Fruit fly (Drosophila melanogaster) ovary, adult (tissue): ENCODE data around the gene cal1.

ENCODE experiments used
- CG17801 ChIP-seq: fragments of 200-800 bp; optimal IDR thresholded peaks from 2 replicates; lab custom pipeline; 2019; ENCODE audit warnings: missing biosample characterization, mild to moderate bottlenecking, missing genetic modification characterization, moderate library complexity; ENCODE audit not compliant: partially characterized antibody

The cal1 gene

DNA sequence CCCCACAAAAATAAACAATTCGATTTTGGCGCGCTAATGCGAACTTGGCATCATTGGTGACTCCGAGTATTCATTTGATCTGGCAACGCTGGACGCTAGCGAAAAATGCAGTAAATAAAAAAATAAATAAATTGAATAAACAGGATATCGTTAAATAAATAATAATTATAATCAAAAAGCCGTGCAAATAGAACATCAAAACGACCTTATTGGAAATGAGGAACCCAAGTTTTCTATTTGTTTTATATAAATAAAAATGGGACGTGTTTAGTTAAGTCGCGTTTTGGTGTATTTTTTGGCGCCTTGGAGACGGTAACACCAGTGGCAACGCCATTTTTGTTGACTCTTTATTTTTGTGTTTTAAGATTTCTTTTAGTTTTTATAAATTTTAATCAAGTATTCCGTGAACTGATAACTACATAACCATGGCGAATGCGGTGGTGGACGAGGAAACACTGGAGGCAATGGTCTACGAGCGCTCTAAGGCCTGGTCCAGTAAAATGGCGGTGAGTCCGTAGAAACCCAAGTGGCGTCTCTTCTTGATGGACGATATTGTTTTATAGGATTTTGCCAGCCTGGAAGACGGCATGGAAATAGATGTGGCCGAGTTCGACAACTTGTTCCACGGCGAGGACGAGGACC is at the start of gene cal1:
Gene cal1 (plus strand): TSS at position 304 of the 642 bp plus-strand sequence.
- TF ChIP-seq CG17801, result no peak

DNA sequence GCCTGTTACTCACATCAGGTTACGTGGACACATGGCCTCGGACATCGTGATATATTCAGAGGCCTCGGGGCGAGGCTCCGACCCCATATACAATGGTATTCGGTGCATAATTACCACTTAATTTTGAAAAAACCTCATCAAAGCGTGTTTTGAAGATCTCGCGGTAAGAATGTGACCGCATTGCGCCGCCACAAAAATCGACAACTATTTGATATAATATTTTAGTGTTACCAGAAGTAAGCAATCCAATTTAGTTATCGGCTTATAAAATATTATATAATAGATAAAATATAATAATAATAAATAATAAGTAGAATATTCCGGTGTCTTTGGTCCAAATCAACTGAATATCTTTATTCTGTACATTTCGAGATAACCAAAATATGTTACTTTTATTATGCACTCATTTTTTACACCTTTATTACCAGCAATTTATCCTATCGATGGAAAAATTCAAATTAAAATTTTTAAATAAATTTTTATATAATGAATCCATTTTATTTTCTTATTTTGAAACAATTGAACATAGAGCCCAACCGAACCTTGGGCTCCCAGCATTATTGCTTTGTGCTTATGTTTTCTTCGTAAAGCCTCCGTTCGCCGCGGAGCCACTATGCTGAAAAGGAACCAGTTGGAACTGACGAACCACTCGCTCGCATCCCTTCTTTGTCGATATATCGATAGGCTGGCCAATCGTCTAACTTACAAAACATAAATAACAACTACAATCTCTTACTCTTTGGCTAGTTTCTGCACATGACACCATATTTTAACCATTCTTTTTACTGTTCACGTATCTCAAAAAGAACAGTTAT is 47.9 kb upstream of the cal1 start, which contains the start of the genes CG18213 and Trm7-32:
Gene CG18213 (minus strand): TSS at position 211 of the 815 bp plus-strand sequence.
Gene Trm7-32 (plus strand): TSS at position 690 of the 815 bp plus-strand sequence.
- no peak for TF ChIP-seq CG17801

DNA sequence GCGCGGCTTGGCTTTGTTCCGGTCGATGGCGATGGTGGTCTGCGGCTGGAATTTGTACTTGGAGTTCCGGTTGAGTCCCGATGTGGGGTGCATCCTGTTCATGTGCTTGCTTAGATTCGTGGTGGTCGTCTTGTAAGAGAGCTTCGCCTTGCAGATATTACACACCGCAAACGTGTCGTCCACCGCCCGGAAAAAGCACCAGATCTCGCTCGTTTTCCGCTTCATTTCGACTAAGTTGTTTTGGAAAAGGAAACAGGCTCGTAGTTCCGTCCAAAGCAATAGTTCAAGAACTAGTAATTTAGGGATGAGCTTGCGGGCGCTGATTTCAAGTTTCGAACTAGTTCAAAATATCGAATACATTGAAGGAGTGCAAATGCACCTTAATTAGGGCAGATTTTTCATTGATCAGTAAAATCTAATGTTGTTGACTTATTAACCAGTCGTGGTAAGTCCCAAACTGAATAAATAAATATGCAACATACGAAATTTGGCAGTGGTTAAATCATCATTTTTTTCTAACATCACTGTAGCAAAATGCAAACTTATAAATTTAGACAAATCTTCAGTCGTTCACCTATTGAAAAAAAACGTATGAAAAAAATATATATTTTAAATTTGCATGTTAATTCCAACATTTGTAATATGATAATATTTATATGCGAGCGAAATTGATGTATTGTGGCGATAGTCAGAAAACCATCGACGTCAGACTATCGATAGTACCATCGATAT is 45.1 kb upstream of the cal1 start, which contains the start of the genes bdwf and Patr-1:
Gene bdwf (minus strand): TSS at position 299 of the 732 bp plus-strand sequence.
Gene Patr-1 (plus strand): TSS at position 727 of the 732 bp plus-strand sequence.
- no peak for TF ChIP-seq CG17801

DNA sequence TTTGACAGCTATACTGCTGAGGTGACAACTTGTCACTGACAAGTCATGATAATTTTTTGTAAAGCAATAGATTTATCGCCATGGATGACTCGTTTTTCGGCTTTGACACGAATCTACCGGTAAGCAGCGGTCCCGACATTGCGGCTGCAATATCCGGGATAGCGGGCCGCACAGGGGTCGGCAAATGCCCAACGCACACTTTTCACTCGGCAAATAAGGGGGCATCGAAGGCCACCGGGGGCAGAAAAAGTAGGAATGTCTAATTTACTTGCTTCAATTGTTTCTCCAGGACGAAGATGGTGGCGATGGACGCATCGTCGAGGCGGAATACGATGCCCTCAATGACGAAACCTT is 44.5 kb upstream of the cal1 start:
- no peak for TF ChIP-seq CG17801

DNA sequence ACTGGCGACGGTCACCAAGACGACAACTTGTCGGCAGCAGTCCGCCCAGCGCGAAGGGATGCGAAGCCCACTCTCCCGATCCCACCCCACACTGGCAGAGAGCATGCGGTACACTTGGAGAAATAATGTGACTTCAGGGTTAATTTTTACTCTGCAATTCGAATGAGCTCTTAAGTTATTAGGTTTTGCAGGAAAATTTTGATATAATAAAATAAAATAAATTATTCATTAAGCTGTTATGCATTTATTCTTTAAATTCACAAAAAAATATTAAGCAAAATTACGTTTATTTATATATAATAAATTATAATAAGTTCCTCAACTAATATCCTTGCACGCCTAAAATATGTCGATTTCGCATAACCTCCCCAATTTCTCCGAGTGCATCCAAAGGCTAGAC is 39.2 kb upstream of the cal1 start:
- no peak for TF ChIP-seq CG17801

DNA sequence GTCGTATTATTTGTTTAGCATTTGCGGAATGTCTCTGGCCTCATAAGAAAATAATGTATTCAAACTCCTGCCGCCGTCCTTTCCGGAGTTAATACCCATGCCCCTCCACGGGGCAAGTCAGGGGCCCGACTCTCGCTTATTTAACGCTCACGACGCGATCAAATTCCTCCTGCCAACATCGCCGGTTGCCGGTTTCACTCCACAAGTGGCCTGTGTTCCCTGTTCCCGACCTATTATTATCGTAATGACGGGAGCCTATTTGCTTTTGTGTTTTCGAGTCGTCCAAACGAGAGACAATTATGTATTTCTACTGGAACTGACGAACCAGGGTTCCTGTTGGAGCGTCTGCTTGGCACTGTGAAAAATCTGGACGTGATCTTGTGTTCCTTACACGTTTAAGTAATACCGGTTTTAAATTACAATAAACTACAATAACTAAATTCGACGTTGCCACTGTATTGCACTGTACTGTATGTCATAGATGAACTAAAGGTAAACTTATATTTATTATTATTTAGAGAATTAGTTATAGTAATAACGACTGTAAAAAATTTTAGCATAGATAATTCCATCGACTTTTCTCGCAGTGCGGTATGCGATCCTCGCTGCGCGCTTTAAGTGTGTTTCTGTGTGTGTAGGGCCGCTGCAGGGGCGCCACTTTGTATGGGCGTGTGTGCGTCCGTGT is 35.5 kb upstream of the cal1 start:
- no peak for TF ChIP-seq CG17801

DNA sequence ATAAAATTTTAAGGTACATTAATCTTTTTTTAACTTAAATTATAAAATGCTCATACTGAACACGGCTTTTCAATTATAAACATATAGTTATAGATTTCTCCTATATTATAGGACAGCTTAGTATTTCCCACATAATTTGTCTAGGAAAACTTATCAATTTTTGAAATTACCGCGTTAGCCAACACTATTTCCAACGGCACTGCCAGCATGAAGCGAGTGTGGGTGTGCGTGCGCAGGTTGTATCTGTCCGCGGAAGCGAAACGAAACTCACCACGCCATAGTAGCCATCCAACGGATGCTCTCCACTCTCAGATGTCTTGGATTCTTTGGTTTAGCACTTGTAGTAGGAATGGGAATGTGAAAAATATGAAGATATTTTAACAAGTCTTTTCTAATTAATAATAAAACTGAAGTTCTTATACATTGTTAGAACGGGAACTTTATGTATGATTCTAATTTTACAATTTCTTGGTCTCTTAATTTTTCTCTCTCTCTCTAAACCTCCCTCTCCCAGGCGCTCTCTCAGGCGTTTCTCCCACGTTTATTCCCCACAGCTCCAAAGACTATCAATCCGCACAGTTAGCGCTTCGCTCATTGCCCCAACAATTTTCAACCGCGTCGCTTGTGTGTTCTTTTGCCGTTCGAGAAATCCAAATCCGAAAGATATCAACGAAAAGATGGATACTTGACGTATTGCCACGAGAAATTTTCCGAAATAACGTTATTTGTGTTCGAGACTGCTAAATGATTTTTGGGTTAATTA is 34.5 kb upstream of the cal1 start, which contains the start of gene Dad:
Gene Dad (plus strand): TSS at position 593 of the 763 bp plus-strand sequence.
- peak; percentile 23 for TF ChIP-seq CG17801

DNA sequence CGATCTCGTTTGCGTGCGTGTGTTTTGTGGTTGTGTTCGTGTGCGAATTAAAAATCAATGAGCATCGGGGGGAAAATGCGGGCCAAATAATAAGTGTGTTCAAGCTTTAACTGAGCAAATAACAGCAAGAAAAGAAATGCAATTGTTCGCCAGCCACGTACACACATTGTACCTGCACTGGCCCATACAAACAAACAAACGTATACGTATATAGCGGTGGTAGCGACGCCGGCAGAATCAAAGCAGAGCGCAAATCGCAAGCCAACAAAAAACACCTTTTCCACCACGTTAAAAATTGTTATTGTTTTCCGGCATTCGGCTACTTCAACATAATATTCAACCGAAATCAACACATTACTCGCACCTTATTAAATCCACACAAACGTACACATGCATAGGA is 33.6 kb upstream of the cal1 start:
- no peak for TF ChIP-seq CG17801

DNA sequence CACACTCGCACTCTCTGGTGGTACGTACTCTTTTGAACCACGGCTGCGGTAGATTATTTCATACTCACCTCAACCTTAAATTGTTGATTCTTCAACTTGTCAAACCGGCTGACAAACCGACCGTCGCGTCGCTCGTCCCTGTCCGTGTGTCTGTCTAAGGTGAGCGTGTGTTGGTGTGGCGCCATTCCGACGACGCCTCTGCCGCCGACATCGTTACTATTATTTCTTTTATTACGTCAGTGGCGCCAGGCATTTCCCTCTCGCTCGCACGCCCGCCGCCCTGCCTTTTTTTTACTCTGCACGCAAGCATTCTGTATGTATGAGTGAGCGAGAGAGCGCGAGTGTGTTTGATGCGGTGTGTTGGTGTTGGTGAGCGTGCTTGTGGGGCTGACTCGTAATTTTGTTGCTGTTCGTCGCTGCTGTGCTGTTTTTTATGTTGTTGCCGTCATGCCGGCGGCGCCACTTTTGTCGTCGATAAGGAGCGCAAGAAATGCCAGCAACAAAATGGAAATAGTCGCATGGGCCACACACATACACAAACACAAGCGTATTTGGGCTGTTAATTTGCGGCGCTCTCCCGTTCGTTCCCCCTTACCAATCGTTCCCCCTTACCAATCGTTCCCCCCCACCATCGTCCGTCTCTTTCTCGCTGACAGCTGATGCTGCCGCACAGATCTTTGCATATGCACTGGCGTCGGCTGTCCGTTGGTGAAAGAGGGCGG is 31.7 kb upstream of the cal1 start:
- TF ChIP-seq CG17801, result peak; percentile 32

DNA sequence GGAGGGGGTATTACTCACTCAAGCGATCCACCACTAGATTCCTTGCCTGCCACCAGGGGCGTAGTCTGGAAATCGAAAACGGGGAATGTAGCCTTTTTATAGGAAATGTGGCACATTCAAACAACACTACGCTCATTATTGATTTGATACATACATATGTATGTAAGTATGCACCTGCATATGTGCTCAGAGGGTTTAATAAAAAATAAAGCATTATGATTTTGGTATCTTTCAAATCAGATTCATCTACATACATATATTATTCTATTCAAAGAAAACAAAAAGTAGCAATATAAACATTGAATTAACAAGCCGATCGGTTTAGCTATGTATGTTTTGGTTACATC is 31.2 kb upstream of the cal1 start:
- TF ChIP-seq CG17801, result no peak

DNA sequence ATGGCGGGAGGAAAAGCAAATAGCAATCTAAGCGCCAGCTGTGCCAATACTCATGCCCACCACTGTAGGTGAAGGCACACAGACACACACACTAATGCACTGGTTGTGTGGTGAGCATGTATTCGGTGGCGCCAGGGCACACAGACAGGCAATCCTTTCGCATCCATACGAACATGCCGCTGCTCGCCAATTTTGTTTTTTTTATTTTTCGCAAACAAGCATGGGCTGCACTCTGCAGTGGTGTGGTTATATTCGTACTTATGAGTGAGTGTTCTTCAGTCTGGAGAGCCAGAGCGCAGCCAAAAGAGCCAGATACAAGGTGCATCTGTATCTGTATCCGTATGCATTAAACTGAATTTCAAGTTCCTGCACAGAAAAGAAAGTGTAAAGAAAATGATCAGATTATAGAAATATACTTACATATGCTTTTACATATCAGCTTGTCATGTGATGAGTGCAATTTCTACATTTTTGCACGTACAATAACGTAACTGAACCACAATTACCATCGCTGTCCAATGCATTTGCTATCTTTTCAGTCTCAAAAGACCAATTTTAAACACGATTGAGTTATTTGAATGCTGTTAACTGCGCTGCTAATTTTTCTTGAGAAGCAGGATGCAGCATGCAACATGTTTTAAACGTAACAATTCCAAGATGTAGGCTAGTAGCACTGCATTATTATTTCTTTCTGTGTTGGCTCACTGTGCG is 28.8 kb upstream of the cal1 start:
- no peak for TF ChIP-seq CG17801

DNA sequence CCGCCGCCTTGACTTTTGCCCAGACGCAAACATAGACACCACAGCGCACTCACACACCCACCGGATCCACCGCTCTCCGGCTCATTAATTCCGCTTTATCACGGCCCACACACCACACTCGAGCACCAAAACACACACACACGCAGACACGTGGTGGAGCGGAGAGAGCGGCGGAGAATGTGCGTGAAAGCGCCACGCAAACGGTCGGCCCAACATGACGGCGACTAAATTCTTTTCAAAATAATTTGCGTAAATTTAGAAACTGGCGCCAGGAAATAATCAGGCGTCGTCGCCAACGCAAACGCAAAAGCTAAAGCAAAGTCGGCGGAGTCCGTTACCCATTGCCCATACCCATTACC is 28.3 kb upstream of the cal1 start:
- TF ChIP-seq CG17801, result no peak

DNA sequence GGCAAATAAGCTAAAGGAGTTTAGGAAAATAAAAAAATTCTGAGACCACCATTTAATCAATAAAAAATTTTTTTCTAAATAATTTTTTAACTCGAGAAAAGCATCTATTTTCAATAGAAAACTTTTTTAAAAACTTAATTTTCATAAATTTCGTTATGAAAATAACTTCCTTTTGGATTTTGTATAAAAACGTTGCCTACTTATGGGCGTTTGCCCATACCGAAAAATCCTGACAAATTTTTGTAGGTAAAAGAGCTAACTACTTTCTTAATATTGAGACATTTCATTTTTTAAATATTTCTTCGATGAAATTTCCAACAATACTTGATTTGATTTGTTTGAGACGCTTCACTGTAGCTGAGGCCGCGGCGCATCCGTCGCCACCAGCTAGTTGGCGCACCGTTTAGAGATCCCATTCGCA is 27.8 kb upstream of the cal1 start:
- TF ChIP-seq CG17801, result no peak

DNA sequence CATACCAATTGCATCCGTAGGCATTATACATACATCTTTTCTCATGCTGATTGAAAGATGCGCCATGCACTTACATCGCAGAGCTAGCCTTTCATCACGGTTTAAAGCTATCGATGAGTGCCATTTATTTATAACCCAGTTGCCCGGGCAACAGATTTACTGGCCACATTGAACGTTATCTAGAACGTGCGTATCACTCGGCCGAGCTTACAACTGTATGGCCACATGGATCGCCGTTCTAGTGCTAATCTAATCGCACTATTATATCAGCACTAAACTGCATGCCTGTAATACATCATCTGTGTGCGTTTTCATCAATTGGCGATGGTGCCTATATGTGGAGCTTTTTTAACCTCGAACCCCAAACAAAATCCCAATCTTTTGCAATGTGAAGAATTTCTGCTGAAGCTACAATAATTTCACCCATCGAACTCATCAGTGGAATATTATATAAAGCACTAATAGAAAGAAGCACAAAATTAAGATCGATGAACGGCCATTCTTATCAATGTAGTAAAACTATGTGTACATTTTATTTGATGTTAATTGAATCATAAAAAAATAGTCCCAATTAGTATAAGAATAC is 27.2 kb upstream of the cal1 start:
- TF ChIP-seq CG17801, result no peak
